Worm (Caenorhabditis elegans) whole organism, L3 larva: ENCODE data around the gene T25D10.1.

Experiments
- ceh-16 ChIP-seq: sonication (generic microtip); optimal IDR thresholded peaks from 2 replicates; lab custom pipeline; 2017; ENCODE audit warnings: missing biosample characterization, missing genetic modification characterization
- ceh-82 ChIP-seq: fragments of 150-350 bp; optimal IDR thresholded peaks from 2 replicates; lab custom pipeline; 2014; ENCODE audit warnings: missing biosample characterization, missing genetic modification characterization
- elt-2 ChIP-seq: sonication (generic microtip); optimal IDR thresholded peaks from 2 replicates; lab custom pipeline; 2016; ENCODE audit warnings: missing genetic modification reagents, mild to moderate bottlenecking, missing genetic modification characterization, missing compliant biosample characterization
- nhr-237 ChIP-seq: fragments of 150-350 bp; optimal IDR thresholded peaks from 2 replicates; lab custom pipeline; 2014; ENCODE audit warnings: missing biosample characterization, missing genetic modification characterization
- nhr-25 ChIP-seq: sonication (generic microtip); optimal IDR thresholded peaks from 2 replicates; lab custom pipeline; 2017; ENCODE audit warnings: missing biosample characterization, missing genetic modification characterization
- nhr-76 ChIP-seq: fragments of 150-350 bp; sonication (generic microtip); optimal IDR thresholded peaks from 5 replicates; lab custom pipeline; 2014; ENCODE audit warnings: missing biosample characterization, missing genetic modification characterization
- nhr-77 ChIP-seq: fragments of 150-350 bp; optimal IDR thresholded peaks from 2 replicates; lab custom pipeline; 2014; ENCODE audit warnings: missing biosample characterization, missing genetic modification characterization
- snpc-4 ChIP-seq: fragments of 150-350 bp; optimal IDR thresholded peaks from 2 replicates; lab custom pipeline; 2014; ENCODE audit warnings: missing biosample characterization, missing genetic modification characterization

- TF ChIP-seq nhr-237 (tag; lab: Kevin White, UChicago) (no peak), ceh-16 (tag; lab: Kevin White, UChicago) (no peak), nhr-77 (tag; lab: Kevin White, UChicago) (no peak), nhr-76 (no peak), nhr-25 (tag; lab: Kevin White, UChicago) (no peak), ceh-82 (tag; lab: Kevin White, UChicago) (no peak), elt-2 (tag; lab: Kevin White, UChicago) (peak; percentile 89), snpc-4 (tag; lab: Kevin White, UChicago) (no peak)
These were observed 25.7 kb upstream of the T25D10.1 start for ce11 chrII:6377381-6377948.
